Worm (Caenorhabditis elegans) whole organism, L4/young adult: ENCODE measurements around the gene txdc-9.

Source experiments
- W03F9.2 ChIP-seq: fragments of 150-350 bp; optimal IDR thresholded peaks from 2 replicates; lab custom pipeline; 2014; ENCODE audit warnings: missing biosample characterization, missing genetic modification characterization
- dao-5 ChIP-seq: sonication (generic microtip); optimal IDR thresholded peaks from 2 replicates; lab custom pipeline; 2016; ENCODE audit warnings: missing genotype, missing genetic modification characterization, moderate library complexity, missing compliant biosample characterization
- him-1 ChIP-seq: sonication (generic microtip); optimal IDR thresholded peaks from 2 replicates; lab custom pipeline; 2016; ENCODE audit warnings: missing genotype, missing genetic modification reagents, missing genetic modification characterization, missing compliant biosample characterization

Gene txdc-9

DNA sequence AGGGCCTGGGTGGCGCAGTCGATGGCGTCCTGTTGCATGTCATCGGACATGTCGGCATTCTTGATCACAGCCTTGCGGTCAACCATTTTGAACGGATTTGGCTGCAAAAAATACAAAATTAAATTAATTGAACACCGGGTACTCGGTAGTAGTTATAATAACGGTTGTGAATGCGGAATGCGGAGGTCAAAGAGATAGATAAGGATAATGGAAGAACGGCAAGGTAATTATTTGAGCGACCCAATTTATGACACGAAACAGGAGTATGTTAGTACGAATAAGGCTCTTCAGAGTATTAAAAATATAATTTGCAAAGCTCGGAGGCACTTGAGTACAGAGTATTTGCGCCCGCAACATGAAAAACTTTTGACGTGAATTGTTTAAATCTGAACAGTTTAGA is 31.7 kb downstream of the txdc-9 start, which contains the start of gene dlc-1:
Gene dlc-1, minus strand, starts transcription at position 101 of the 400 bp plus-strand sequence.
- TF ChIP-seq him-1 (tag; lab: Kevin White, UChicago) (no peak), dao-5 (tag; lab: Kevin White, UChicago) (no peak)

ce11 chrIII:6464113-6464571 is 32.2 kb downstream of the txdc-9 start:
- TF ChIP-seq dao-5 (tag; lab: Kevin White, UChicago) (no peak), W03F9.2 (peak; percentile 47), him-1 (tag; lab: Kevin White, UChicago) (peak; percentile 21)

- TF ChIP-seq dao-5 (tag; lab: Kevin White, UChicago) (no peak), him-1 (tag; lab: Kevin White, UChicago) (no peak), W03F9.2 (no peak)
These were observed 32.9 kb downstream of the txdc-9 start, which contains the start of gene nduf-2.2 for ce11 chrIII:6464913-6465312. TSS of gene nduf-2.2 (plus strand) at chrIII:6465222.

DNA sequence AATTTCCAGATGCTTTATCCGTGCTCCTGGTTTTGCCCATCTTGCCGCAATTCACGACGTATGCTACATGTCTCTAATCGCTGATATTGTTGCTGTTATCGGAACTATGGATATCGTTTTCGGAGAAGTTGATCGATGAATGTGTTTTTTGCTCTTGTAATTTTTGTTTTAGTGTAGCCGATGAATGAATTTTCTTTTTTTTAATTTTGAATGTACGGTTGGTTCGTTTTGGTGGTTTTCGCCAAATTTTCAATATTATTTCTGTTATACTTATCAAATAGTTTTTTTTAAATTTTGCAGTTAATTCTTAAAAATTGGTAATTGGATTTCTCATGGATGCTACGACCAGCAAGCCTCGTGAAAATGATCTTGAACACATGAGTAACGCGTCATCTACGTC is 35.0 kb downstream of the txdc-9 start, which contains the start of gene T26A5.2:
Gene T26A5.2, plus strand, starts transcription at position 301 of the 400 bp plus-strand sequence.
- TF ChIP-seq W03F9.2, result no peak
- no peak for TF ChIP-seq him-1 (tag; lab: Kevin White, UChicago)
- TF ChIP-seq dao-5 (tag; lab: Kevin White, UChicago), result no peak

DNA sequence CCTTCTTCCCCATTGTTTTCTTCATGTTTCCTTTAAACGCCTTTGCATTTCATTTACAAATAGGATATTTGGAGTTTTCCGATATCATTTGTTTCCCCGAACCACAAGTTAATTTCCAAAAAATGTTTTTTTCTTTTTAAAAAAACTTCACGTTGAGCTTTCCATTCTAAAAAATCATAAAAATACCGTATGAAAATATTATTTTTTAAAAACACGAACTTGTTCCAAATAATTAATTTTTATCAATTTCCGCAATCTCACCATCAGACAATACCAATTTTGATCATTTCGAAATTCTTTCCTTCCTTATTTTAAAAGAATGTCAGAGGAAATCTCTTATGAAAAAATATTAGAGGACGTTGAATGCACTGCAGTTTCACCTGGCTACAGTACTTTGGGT is 39.5 kb downstream of the txdc-9 start, which contains the start of gene wht-6:
Gene wht-6, plus strand, starts transcription at position 301 of the 400 bp plus-strand sequence.
- TF ChIP-seq him-1 (tag; lab: Kevin White, UChicago) (no peak), W03F9.2 (no peak), dao-5 (tag; lab: Kevin White, UChicago) (no peak)

DNA sequence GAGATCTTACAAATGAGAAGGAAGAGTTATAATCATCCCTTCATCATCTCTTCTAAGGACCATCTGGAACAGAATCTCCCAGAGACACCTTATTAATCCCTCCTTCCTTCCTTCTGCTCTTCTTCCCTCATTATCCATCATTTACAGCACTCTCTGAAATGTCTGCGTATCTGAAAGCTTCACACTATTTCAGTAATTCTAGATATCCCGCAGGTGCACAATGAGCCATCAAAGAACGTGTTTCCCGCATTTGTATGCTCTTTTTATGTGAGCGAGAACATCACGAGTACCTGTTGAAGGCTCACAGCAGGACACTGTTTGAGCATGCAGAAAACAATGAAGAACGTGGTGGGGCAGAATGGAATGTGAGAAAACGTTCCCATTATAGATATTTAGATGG is 44.4 kb downstream of the txdc-9 start:
- TF ChIP-seq dao-5 (tag; lab: Kevin White, UChicago) (no peak), W03F9.2 (no peak), him-1 (tag; lab: Kevin White, UChicago) (no peak)

ce11 chrIII:6478256-6479004 is 46.5 kb downstream of the txdc-9 start, which contains the start of gene zip-8:
TSS of gene zip-8 (plus strand) at chrIII:6478955.
- TF ChIP-seq him-1 (tag; lab: Kevin White, UChicago), result no peak
- TF ChIP-seq W03F9.2, result no peak
- TF ChIP-seq dao-5 (tag; lab: Kevin White, UChicago), result no peak

DNA sequence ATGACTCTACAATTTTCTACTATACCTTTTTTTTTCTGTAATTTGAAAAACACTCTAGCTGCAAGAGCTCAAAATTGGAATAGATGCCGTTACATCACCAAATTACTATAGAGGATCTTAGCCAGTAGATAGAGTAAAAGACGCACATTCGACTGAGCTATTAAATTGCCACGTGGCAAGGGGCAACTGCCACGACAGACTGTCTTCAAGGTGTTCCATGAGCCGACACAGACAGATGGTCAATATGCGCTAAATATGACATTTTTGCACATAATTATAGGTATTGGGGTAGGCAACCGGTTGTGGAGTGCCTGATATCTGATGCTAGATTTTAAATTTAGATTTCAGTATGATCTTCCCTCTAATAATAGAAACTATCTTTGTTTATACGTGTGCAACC is 47.5 kb downstream of the txdc-9 start:
- no peak for TF ChIP-seq W03F9.2
- TF ChIP-seq him-1 (tag; lab: Kevin White, UChicago), result no peak
- no peak for TF ChIP-seq dao-5 (tag; lab: Kevin White, UChicago)
